In genomic region chrIII:2563033-2563656, ce11 we compare ENCODE assay signal across 2 worm cellular contexts.
TF ChIP-seq lines count a peak whose summit lies in the region.

No protein-coding gene starts in this region.

TF ChIP-seq in whole organism, L4 larva, 104 proteins besides CTCF, POLR2A, EP300 and RAD21:
- TF ChIP-seq set-16 (GFP tag; IDR thresholded peaks at IDR 0.05; lab: Robert Waterston, UW) (peak; percentile 92), daf-16 (GFP tag; optimal IDR thresholded peaks at IDR 0.05; lab: Kevin White, UChicago) (no peak), daf-16 (tag; optimal IDR thresholded peaks at IDR 0.05; lab: Kevin White, UChicago) (no peak), mdt-29 (GFP tag; IDR thresholded peaks at IDR 0.05; lab: Robert Waterston, UW) (no peak), unc-39 (tag; optimal IDR thresholded peaks at IDR 0.05; lab: Kevin White, UChicago) (no peak), aha-1 (tag; lab: Kevin White, UChicago) (peak; percentile 54), nhr-76 (tag; optimal IDR thresholded peaks at IDR 0.05; lab: Kevin White, UChicago) (no peak)

TF ChIP-seq in whole organism, young adult, 124 proteins besides CTCF, POLR2A, EP300 and RAD21:
- TF ChIP-seq zfh-2 (GFP tag; conservative IDR thresholded peaks at IDR 0.05; lab: Robert Waterston, UW) (peak; percentile 87), madf-3 (GFP tag; IDR thresholded peaks at IDR 0.05; lab: Robert Waterston, UW) (no peak), egrh-3 (GFP tag; IDR thresholded peaks at IDR 0.05; lab: Robert Waterston, UW) (peak; percentile 75; the same call in 1 of the 2 replicates)
